Fruit fly (Drosophila melanogaster): Measurements from ENCODE around the gene Ncoa6.

The Ncoa6 gene

DNA sequence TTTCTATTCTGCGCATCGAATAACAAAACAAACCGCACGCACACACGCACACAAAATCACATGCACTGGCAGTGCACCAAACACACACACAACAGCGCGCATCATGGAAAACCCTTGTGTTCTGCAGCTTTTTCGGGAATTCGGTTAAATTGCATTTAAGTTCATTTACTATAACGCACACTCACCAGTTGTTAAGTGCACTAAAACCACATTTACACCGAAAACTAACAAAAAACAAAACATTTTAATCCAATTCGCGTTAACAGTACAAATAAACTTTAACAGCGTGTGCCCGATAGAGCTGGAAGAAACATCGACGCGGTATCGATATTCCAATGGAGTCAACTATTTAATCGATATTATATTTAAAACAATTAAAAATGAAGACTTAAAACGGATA is 55.4 kb downstream of the Ncoa6 start, which contains the start of gene tkv (continued):
- peak; percentile 69 for TF ChIP-seq Sry-δ (GFP tag; optimal IDR thresholded peaks at IDR 0.05)
- TF ChIP-seq Atf6 (GFP tag; IDR thresholded peaks at IDR 0.05) = no peak
- no peak for TF ChIP-seq CG4730 (GFP tag; IDR thresholded peaks at IDR 0.05)
- TF ChIP-seq croc (GFP tag; conservative IDR thresholded peaks at IDR 0.05) = no peak
- no peak for TF ChIP-seq BtbVII (GFP tag; optimal IDR thresholded peaks at IDR 0.05)
- peak; percentile 78 for TF ChIP-seq BEAF-32 (GFP tag; optimal IDR thresholded peaks at IDR 0.05)
- no peak for TF ChIP-seq Mes4 (GFP tag; optimal IDR thresholded peaks at IDR 0.05)
- peak; percentile 90 for TF ChIP-seq bbx (GFP tag; IDR thresholded peaks at IDR 0.05; ENCODE audit: partially characterized antibody)
- TF ChIP-seq CG42726 (GFP tag; IDR thresholded peaks at IDR 0.05; ENCODE audit: partially characterized antibody) = peak; percentile 78
- TF ChIP-seq Dref (GFP tag; IDR thresholded peaks at IDR 0.05) = peak; percentile 75
- peak; percentile 89 for TF ChIP-seq Opbp (GFP tag; IDR thresholded peaks at IDR 0.05; ENCODE audit: partially characterized antibody)
- TF ChIP-seq vnd (GFP tag; IDR thresholded peaks at IDR 0.05; ENCODE audit: partially characterized antibody) = peak; percentile 71
- TF ChIP-seq maf-S (GFP tag; optimal IDR thresholded peaks at IDR 0.05) = no peak
- TF ChIP-seq Meics (GFP tag; optimal IDR thresholded peaks at IDR 0.05) = no peak
- TF ChIP-seq CG16813 (GFP tag; IDR thresholded peaks at IDR 0.05; ENCODE audit: partially characterized antibody) = peak; percentile 77
- TF ChIP-seq CG16815 (GFP tag; optimal IDR thresholded peaks at IDR 0.05) = no peak
- TF ChIP-seq CG5953 (GFP tag; IDR thresholded peaks at IDR 0.05) = no peak
- TF ChIP-seq lov (optimal IDR thresholded peaks at IDR 0.05) = no peak
- TF ChIP-seq lov (GFP tag; IDR thresholded peaks at IDR 0.05) = no peak
- TF ChIP-seq repo (GFP tag; optimal IDR thresholded peaks at IDR 0.05) = no peak
- TF ChIP-seq CG12942 (GFP tag; optimal IDR thresholded peaks at IDR 0.05) = no peak
- TF ChIP-seq ab (GFP tag; optimal IDR thresholded peaks at IDR 0.05) = no peak
- TF ChIP-seq CG6683 (GFP tag; optimal IDR thresholded peaks at IDR 0.05) = no peak
- TF ChIP-seq CHES-1-like (GFP tag; optimal IDR thresholded peaks at IDR 0.05) = no peak
- TF ChIP-seq chif (GFP tag; optimal IDR thresholded peaks at IDR 0.05) = no peak
- peak; percentile 76 for TF ChIP-seq CG34224 (GFP tag; IDR thresholded peaks at IDR 0.05; ENCODE audit: partially characterized antibody)
- no peak for TF ChIP-seq D19A (tag; optimal IDR thresholded peaks at IDR 0.05)
- peak; percentile 57; the same call in 1 of the 2 replicates for TF ChIP-seq ato (GFP tag; IDR thresholded peaks at IDR 0.05; ENCODE audit: partially characterized antibody)
- TF ChIP-seq CG15269 (tag; optimal IDR thresholded peaks at IDR 0.05) = no peak
- TF ChIP-seq so (GFP tag; IDR thresholded peaks at IDR 0.05) = no peak
- TF ChIP-seq CG13296 (GFP tag; optimal IDR thresholded peaks at IDR 0.05) = no peak
- TF ChIP-seq Myb (GFP tag; optimal IDR thresholded peaks at IDR 0.05) = peak; percentile 5
- TF ChIP-seq CG17186 (GFP tag; optimal IDR thresholded peaks at IDR 0.05) = peak; percentile 97
- no peak for TF ChIP-seq TFAM (GFP tag; optimal IDR thresholded peaks at IDR 0.05)
- TF ChIP-seq Poxn (GFP tag; IDR thresholded peaks at IDR 0.05) = no peak
- no peak for TF ChIP-seq CG17802 (tag; optimal IDR thresholded peaks at IDR 0.05)
- TF ChIP-seq Atf3 (GFP tag; optimal IDR thresholded peaks at IDR 0.05) = no peak
- TF ChIP-seq ERR (GFP tag; optimal IDR thresholded peaks at IDR 0.05) = no peak
- peak; percentile 80; the same call in 2 of the 3 replicates for TF ChIP-seq knrl (GFP tag; IDR thresholded peaks at IDR 0.05; ENCODE audit: partially characterized antibody)
- TF ChIP-seq dimm (GFP tag; IDR thresholded peaks at IDR 0.05) = no peak
- TF ChIP-seq Bdp1 (GFP tag; optimal IDR thresholded peaks at IDR 0.05) = no peak
- no peak for TF ChIP-seq lilli (GFP tag; optimal IDR thresholded peaks at IDR 0.05)
- no peak for TF ChIP-seq pros (GFP tag; optimal IDR thresholded peaks at IDR 0.05)
- no peak for TF ChIP-seq CG32772 (GFP tag; IDR thresholded peaks at IDR 0.05)
- no peak for TF ChIP-seq CG8089 (GFP tag; optimal IDR thresholded peaks at IDR 0.05)
- TF ChIP-seq CG3281 (GFP tag; optimal IDR thresholded peaks at IDR 0.05) = no peak
- no peak for TF ChIP-seq Optix (GFP tag; IDR thresholded peaks at IDR 0.05)
- TF ChIP-seq CG8290 (GFP tag; optimal IDR thresholded peaks at IDR 0.05) = no peak
- no peak for TF ChIP-seq CG8290 (tag; optimal IDR thresholded peaks at IDR 0.05)
- no peak for TF ChIP-seq CG13624 (GFP tag; optimal IDR thresholded peaks at IDR 0.05)
- no peak for TF ChIP-seq PHDP (tag; optimal IDR thresholded peaks at IDR 0.05)
- TF ChIP-seq CG4854 (GFP tag; optimal IDR thresholded peaks at IDR 0.05) = no peak

Data from whole organism, embryonic.